Fruit fly (Drosophila melanogaster): Measurements from ENCODE around the gene CG10600.

dm6 chr2L:18864093-18864492 lies 24.6 kb upstream of the CG10600 start:
- TF ChIP-seq sna (GFP tag; IDR thresholded peaks at IDR 0.05; ENCODE audit: partially characterized antibody) (no peak), CG34376 (GFP tag; optimal IDR thresholded peaks at IDR 0.05) (no peak), Lpt (GFP tag; optimal IDR thresholded peaks at IDR 0.05) (no peak), lola (GFP tag; optimal IDR thresholded peaks at IDR 0.05) (no peak), dpn (GFP tag; optimal IDR thresholded peaks at IDR 0.05) (no peak), nerfin-1 (tag; optimal IDR thresholded peaks at IDR 0.05) (no peak), CG1024 (GFP tag; IDR thresholded peaks at IDR 0.05) (0 out of 2 replicates have a peak, but pooled peaks have one; percentile 5), zen2 (GFP tag; IDR thresholded peaks at IDR 0.05; ENCODE audit: partially characterized antibody) (no peak), Hsf (GFP tag; optimal IDR thresholded peaks at IDR 0.05) (no peak), pros (GFP tag; optimal IDR thresholded peaks at IDR 0.05) (no peak), ewg (GFP tag; optimal IDR thresholded peaks at IDR 0.05) (no peak), z (GFP tag; IDR thresholded peaks at IDR 0.05) (no peak), CG14710 (tag; optimal IDR thresholded peaks at IDR 0.05) (no peak), h (optimal IDR thresholded peaks at IDR 0.05) (no peak)

Data from whole organism, embryonic.